Fruit fly (Drosophila melanogaster) ovary, adult (tissue): ENCODE data around the gene sloth1.
A peak's percentile ranks its signal among the peaks of the same experiment; 100 is the strongest.

Experiments used
- CG17801 ChIP-seq: fragments of 200-800 bp; optimal IDR thresholded peaks from 2 replicates; lab custom pipeline; 2019; ENCODE audit warnings: missing biosample characterization, mild to moderate bottlenecking, missing genetic modification characterization, moderate library complexity; ENCODE audit not compliant: partially characterized antibody

Gene sloth1

DNA sequence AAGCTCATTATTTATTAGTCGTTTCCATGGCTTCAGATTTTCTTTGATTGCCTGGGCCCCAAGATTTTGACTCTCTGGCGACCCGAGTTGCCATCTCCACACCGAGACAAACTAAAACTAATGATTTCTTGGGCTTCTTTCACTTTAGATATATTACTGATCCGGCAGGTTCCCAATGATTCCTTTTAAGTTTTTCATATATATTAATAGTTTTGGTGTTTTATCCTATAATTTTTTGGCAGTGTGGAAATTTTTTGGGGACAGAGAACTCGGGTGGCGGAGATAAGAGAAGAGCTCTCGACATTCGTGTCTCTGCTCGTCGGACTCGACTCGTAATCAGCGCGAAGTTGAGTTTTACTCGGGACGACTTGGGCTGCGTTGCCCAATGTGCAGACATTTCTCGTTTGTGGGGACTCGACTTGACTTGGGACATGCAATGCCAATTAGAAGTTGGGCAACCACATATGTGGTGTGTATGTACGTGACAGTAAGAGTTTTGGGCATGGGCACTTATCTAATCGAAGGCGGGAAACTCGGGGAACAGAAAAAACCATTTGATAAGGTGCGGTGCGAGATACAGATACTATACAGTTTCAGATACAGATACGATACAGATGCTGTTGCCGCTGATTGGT lies 9.9 kb upstream of the sloth1 start:
- TF ChIP-seq CG17801 (GFP tag; lab: Kevin White, UChicago), result no peak

DNA sequence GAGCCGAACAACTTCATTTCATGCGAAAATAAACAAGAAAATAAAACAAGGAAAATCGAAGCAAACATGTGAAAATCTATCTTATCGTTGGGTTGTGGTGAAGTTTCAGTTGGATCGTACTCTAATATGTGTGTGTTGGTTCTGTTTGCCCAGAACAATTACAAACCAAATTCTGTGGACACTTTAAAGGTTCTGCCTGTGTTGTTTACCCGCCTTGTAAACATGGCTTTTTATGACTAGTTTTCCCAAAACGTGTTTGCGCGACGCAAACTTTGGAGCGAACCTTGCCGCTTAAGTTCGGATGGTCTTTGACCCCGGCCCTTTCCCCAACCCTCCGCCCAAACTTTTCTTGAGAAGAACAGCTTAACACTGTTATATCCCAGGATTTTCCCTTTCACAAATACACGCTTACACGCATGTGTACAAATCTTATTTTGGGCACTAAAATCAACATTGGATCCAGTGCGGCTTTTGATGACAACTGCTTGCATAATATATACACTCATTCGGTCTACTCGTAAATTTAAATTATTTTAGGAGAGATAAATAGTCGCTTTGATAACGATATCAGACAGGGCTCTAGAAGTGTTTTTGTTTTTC lies 7.0 kb upstream of the sloth1 start:
- TF ChIP-seq CG17801 (GFP tag; lab: Kevin White, UChicago), result no peak

DNA sequence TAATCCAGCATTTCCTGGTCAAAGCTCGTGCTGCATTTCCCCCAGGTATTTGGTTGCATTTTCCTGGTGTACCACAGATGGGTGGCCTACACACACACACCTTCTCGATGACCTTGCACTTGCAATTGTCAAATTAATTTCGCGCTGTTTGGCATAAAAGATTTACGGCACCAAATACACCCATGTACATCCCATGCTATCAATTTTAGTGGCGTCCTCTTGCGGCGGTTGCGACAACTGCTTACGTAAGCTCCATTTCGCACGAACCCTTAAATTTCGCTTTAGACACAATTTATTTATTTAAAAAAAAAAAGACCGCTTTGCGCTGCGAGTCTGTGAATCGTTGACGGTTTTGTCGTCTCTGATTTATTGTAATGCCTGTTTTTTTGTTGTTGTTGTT lies 5.7 kb upstream of the sloth1 start:
- no peak for TF ChIP-seq CG17801 (GFP tag; lab: Kevin White, UChicago)

DNA sequence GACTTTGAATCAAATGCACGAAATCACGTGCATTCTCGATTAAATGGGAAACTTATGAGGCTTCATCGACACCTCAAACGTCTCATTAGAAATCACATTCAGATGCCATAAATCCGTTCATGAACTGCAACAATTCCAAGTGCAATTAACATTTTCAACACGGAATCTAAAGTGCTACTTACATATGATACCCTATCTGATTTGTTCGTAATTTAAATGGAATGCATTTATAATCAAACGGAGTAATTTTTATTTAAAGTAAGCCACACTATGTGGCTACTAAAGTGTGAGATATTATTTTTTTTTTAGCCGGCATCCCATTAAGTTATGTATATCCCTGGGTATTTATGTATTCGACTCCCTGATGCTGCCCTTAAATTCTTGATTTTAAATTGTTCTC lies 3.5 kb upstream of the sloth1 start:
- TF ChIP-seq CG17801 (GFP tag; lab: Kevin White, UChicago), result no peak

DNA sequence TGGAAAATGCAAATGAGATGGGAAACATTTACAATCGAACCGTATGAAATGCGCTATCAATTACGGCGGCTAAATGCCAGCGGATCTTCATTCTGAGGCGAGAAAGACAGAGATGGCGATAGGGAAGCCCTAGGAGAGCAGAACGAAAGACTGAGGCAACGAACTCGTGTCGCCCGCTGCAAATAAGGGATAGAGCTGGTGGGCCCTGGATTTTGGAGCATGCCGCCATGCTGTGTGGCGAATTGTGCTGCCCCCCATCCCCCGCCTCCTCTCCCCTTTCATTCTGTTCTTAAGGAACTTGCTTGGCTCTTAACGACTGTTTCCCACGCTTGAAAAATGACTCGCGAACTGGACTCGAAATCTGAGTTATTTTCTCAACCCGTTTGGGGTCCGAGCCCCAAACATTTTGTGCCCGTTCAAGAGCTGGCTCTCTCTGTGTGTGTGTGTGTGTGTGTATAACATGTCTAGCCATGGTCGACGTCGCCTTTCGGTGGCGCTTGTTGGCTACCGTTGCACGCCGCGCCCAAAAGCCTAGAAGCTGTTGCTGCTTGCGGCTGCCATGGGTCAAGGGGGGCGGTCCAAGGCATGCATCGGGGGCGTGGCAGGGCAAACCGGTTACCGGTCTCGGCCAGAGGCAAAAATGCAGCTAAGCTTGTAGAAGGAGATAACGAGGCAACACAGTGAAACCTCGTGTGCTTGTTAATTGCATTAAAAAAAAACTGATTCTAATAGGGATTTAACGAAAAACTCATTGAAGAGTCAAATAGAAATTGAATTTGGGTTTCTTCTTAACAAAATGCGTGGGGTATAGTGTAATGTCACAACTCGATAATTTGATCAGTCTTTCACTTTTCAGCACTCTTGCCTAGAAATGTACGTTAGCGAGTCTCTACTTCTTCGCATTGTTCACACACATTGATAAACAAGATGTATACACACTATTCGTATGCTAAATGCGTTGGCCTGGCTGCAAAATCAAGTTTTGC lies 2.8 kb upstream of the sloth1 start:
- TF ChIP-seq CG17801 (GFP tag; lab: Kevin White, UChicago), result no peak

DNA sequence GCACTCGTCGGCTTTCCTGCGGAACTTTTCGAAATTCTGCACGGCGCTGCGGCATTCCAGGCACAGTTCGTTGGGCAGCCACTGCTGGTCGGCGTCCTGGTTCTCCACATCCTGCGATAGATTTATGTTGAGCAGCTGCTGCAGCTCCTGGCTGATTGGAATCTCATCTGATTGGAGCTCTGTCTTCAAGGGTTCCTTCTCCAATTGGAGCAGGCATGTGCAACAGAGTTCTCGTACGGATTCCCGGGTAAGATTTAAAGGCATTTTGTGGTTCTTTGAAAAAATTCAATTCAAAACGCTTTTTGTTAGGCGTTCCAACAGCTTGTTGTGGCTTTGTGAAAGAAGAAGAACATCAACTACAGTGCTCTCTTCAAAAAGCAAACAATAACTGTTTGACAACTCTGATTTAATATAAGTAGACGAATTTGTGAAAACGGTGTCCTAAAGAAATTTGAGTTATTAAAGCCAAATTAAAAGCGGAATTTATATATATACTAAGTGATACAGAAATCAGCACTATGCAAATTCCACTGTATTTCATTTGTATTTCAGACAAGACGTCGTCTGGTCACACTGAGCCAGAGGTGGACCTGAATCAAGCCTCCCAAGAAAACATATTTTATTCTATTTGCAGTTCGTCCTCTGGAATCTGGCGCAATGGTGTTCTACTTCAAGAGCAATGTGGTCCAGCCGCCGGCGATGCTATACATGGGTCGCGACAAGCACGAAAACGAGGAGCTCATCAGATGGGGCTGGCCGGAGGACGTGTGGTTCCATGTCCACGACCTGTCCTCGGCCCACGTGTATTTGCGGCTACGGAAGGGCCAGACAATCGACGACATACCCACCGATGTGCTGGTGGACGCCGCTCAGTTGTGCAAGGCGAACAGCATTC lies 2.4 kb downstream of the sloth1 start, which contains the start of the genes CG3032 and CG4593:
TSS of gene CG3032 (minus strand) at position 562 of the 895 bp plus-strand sequence.
TSS of gene CG4593 (plus strand) at position 568 of the 895 bp plus-strand sequence.
- TF ChIP-seq CG17801 (GFP tag; lab: Kevin White, UChicago), result peak; percentile 90

DNA sequence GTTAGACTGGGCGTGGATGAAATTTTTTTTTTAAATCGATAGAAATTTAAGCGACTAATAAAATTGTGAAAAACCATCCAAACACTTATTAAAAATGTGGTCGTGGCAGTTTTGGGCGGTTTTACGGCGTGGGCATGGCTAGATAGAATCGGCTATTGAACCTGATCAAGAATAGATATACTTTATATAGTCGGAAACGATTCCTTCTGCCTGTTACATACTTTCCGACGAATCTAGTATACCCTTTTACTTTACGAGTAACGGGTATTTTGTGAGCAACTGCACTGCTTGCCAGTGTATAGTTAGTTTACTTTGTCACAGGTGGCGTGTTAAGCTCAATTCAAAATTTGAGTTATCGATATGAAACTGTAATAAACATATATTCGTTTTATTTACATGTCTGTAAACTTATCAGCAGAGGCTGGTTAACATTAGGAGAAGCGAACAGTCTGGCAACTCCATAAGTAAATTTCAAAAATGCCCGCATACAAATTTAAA lies 3.8 kb downstream of the sloth1 start:
- TF ChIP-seq CG17801 (GFP tag; lab: Kevin White, UChicago), result peak; percentile 20

DNA sequence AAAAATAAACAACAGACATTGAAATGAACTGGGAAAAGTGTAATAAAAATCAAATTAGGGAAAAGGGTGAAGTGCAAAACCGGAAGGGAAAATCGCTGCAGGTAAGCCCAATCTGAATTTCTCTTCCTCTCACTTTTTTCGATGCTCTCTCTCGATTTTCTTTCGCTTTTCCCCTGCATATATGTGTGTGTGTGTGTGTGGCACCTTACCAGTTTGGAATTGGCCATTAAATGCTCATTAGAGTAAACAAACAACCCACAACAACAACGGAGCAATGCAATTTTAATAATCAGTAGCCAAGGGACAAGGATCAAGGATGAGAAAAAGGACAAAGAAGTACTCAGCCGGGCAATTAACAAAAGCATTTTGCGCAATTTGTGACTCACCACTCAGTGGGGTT lies 23.7 kb downstream of the sloth1 start:
- TF ChIP-seq CG17801 (GFP tag; lab: Kevin White, UChicago), result no peak

DNA sequence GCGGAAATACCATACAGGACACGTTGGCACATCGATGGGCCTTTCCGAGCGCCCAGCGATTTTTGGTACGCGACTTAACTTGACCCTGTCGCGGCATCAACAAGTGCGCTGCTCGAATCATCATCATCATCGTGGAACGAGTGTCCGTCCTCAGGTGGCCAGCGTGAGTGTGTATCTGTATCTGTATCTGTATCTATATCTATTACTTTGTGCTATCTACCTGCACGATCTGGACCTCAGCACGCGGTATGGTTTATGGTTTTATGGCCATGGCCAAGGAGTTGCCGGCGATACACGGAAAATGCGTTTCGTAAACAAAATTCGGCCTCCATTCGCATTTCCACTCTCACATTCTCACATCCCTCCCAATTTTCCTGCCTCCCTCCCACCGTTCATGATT lies 25.9 kb downstream of the sloth1 start:
- TF ChIP-seq CG17801 (GFP tag; lab: Kevin White, UChicago), result no peak

DNA sequence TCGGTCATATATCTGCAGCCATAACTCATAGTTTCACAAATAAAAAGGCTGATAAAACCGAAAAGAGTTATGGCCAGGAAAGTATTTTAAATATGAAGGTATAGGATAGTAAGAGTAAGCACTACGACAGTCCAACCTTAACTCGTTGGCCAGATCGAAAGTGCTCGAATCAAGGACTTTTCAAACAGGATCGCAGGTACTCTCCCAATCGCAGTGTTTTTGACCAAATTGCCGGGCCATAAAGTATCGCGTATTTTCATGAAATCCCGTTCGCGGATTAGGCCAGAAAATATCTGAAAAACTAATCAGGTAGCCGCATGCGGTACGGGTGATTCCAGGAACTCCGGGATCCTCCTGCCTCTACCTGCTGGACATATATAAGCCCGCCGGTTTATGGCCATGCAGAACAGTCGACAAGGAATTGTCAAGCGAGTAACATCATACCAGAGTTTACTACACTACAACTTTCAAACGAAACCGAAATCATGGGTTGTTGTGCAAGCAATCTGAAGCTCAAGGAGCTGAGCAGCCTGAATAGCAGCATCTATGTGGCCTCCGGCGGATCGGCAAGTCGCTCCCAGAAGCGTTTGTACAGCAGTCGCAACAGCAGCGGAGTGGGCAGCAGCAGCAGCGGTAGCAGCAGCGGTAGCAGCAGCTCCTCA lies 29.2 kb downstream of the sloth1 start, which contains the start of gene CG14427:
TSS of gene CG14427 (plus strand) at position 399 of the 662 bp plus-strand sequence.
- TF ChIP-seq CG17801 (GFP tag; lab: Kevin White, UChicago), result no peak

DNA sequence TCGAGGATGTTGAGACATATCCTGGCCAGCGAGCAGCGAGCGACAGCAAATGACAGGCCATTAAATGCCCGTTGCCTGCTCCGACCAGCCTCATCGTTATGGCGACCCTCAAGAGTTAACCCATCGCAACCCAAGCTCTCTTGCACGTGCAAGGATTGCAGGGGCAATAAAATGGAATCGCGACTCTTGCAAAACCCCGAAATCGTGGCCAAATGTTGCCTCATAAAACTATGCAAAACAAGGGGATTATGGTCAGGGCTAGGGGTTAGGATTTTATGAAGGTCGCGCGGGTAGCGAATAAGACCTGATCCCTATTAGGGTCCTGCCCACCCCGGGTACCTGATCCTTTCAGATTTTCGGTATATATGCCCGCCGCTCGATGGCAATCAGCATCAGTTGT lies 37.9 kb downstream of the sloth1 start, which contains the start of gene nullo:
TSS of gene nullo (plus strand) at position 390 of the 400 bp plus-strand sequence.
- no peak for TF ChIP-seq CG17801 (GFP tag; lab: Kevin White, UChicago)

DNA sequence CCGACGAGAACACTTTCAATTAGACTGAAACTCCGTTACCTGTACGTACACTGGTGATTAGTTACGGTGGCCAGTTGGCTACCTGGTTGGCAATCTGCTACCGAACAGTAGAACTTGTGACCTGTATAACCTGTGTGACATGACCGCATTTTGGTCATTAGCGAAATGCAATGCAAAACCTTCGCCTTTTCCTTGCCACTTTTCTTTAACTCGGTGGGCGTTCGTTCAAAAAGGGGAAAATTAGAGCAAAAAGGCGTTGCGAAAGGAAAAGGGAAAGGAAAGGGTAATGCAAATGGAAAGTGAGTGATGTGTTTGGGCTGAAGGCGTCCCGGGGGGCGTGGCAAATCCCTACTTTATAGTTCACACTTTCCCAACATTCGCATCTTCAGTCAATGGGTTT lies 47.8 kb downstream of the sloth1 start:
- TF ChIP-seq CG17801 (GFP tag; lab: Kevin White, UChicago), result no peak
